Worm (Caenorhabditis elegans) whole organism, L1 larva: ENCODE results near the gene nhr-233.

Experiments
- ama-1 ChIP-seq: fragments of 150-350 bp; optimal IDR thresholded peaks from 2 replicates; lab custom pipeline; 2014
- ceh-82 ChIP-seq, 3 experiments: fragments of 150-350 bp in 1 of 3; sonication (generic microtip) in 2 of 3; optimal IDR thresholded peaks; 2 replicates each; lab custom pipeline; 2014 to 2017; ENCODE audit warnings: missing biosample characterization in 3 of 3, missing genetic modification characterization in 3 of 3
- fkh-8 ChIP-seq: sonication (generic microtip); optimal IDR thresholded peaks from 2 replicates; lab custom pipeline; 2016; ENCODE audit warnings: mild to moderate bottlenecking, missing genetic modification characterization, missing compliant biosample characterization
- fos-1 ChIP-seq: fragments of 150-350 bp; optimal IDR thresholded peaks from 2 replicates; lab custom pipeline; 2014; ENCODE audit warnings: missing biosample characterization, missing genetic modification characterization
- lin-13 ChIP-seq: fragments of 150-350 bp; optimal IDR thresholded peaks from 2 replicates; lab custom pipeline; 2014; ENCODE audit warnings: missing biosample characterization, missing genetic modification reagents, missing genetic modification characterization
- lin-39 ChIP-seq: fragments of 150-350 bp; optimal IDR thresholded peaks from 2 replicates; lab custom pipeline; 2014; ENCODE audit warnings: missing biosample characterization, missing genetic modification reagents, missing genetic modification characterization
- lsy-2 ChIP-seq, 2 experiments: fragments of 150-350 bp; optimal IDR thresholded peaks; 2 replicates each; lab custom pipeline; 2014; ENCODE audit warnings: missing biosample characterization in 2 of 2, missing genetic modification characterization in 2 of 2
- nhr-77 ChIP-seq: fragments of 150-350 bp; optimal IDR thresholded peaks from 2 replicates; lab custom pipeline; 2014; ENCODE audit warnings: missing biosample characterization, missing genetic modification characterization
- ztf-11 ChIP-seq, 2 experiments: sonication (generic microtip); optimal IDR thresholded peaks; 2 replicates each; lab custom pipeline; 2016 to 2017; ENCODE audit warnings: missing genetic modification characterization in 2 of 2, missing biosample characterization in 1 of 2, missing compliant biosample characterization in 1 of 2

- TF ChIP-seq ama-1 (lab: Kevin White, UChicago) (no peak), ceh-82 (tag; optimal IDR thresholded peaks at IDR 0.05; lab: Kevin White, UChicago) (no peak), lsy-2 (tag; optimal IDR thresholded peaks at IDR 0.05; lab: Kevin White, UChicago) (no peak), lin-13 (GFP tag; lab: Kevin White, UChicago) (no peak), fos-1 (tag; lab: Kevin White, UChicago) (no peak), nhr-77 (tag; lab: Kevin White, UChicago) (no peak), lin-39 (tag; lab: Kevin White, UChicago) (no peak), fkh-8 (tag; lab: Kevin White, UChicago) (no peak), ztf-11 (tag; optimal IDR thresholded peaks at IDR 0.05; lab: Kevin White, UChicago) (no peak)
These were observed 30.0 kb upstream of the nhr-233 start, which contains the start of gene T03E6.9 for ce11 chrV:16600623-16601022.
